Fruit fly (Drosophila melanogaster) whole organism, embryonic: ENCODE data around the gene nesd.

ENCODE experiments used
- Atf6 ChIP-seq: fragments of 200-800 bp; sonication (Bioruptor generic); IDR thresholded peaks from 2 replicates; pipeline ENCODE4 v1.3.6; 2022; ENCODE audit warnings: missing biosample characterization, missing genetic modification characterization
- CG1024 ChIP-seq: fragments of 200-800 bp; sonication (Bioruptor generic); IDR thresholded peaks from 2 replicates; pipeline ENCODE4 v1.3.6; 2022; ENCODE audit warnings: missing biosample characterization, missing genetic modification characterization
- CG10462 ChIP-seq: fragments of 200-800 bp; sonication (Bioruptor generic); optimal IDR thresholded peaks from 2 replicates; lab custom pipeline; 2016; ENCODE audit warnings: missing biosample characterization, missing genetic modification characterization
- CG10565 ChIP-seq: fragments of 200-800 bp; sonication (Bioruptor generic); optimal IDR thresholded peaks from 3 replicates; lab custom pipeline; 2016; ENCODE audit warnings: missing biosample characterization, mild to moderate bottlenecking, missing genetic modification characterization
- CG10654 ChIP-seq: fragments of 200-800 bp; sonication (Bioruptor generic); optimal IDR thresholded peaks from 2 replicates; lab custom pipeline; 2016; ENCODE audit warnings: missing biosample characterization, missing genetic modification characterization
- CG13775 ChIP-seq: fragments of 200-800 bp; sonication (Bioruptor generic); optimal IDR thresholded peaks from 3 replicates; lab custom pipeline; 2017; ENCODE audit warnings: missing biosample characterization, mild to moderate bottlenecking, missing genetic modification characterization
- CG13894 ChIP-seq: fragments of 200-800 bp; sonication (Bioruptor generic); optimal IDR thresholded peaks from 3 replicates; lab custom pipeline; 2018; ENCODE audit warnings: missing biosample characterization, mild to moderate bottlenecking, missing genetic modification characterization, moderate library complexity
- CG14014 ChIP-seq: fragments of 200-800 bp; sonication (Bioruptor generic); IDR thresholded peaks from 2 replicates; pipeline ENCODE4 v1.3.6; 2022; ENCODE audit warnings: missing biosample characterization, missing genetic modification characterization
- CG15601 ChIP-seq: fragments of 200-800 bp; sonication (Bioruptor generic); optimal IDR thresholded peaks from 3 replicates; lab custom pipeline; 2019; ENCODE audit warnings: missing biosample characterization, mild to moderate bottlenecking, missing genetic modification characterization, moderate library complexity
- CG17802 ChIP-seq: fragments of 200-800 bp; sonication (Bioruptor generic); optimal IDR thresholded peaks from 2 replicates; lab custom pipeline; 2018; ENCODE audit warnings: missing biosample characterization, mild to moderate bottlenecking, missing genetic modification characterization, moderate library complexity
- CG1792 ChIP-seq: fragments of 200-800 bp; sonication (Bioruptor generic); optimal IDR thresholded peaks from 2 replicates; lab custom pipeline; 2016; ENCODE audit warnings: missing biosample characterization, missing genetic modification characterization
- CG18764 ChIP-seq: fragments of 200-800 bp; sonication (Bioruptor generic); optimal IDR thresholded peaks from 3 replicates; lab custom pipeline; 2016; ENCODE audit warnings: missing biosample characterization, missing genetic modification characterization
- CG2712 ChIP-seq: fragments of 200-800 bp; optimal IDR thresholded peaks from 3 replicates; lab custom pipeline; 2019; ENCODE audit warnings: missing biosample characterization, mild to moderate bottlenecking, missing genetic modification characterization, moderate library complexity
- CG31365 ChIP-seq: fragments of 200-800 bp; sonication (Bioruptor generic); optimal IDR thresholded peaks from 2 replicates; lab custom pipeline; 2018; ENCODE audit warnings: missing biosample characterization, mild to moderate bottlenecking, missing genetic modification characterization
- CG34376 ChIP-seq: fragments of 200-800 bp; sonication (Bioruptor generic); optimal IDR thresholded peaks from 2 replicates; lab custom pipeline; 2018; ENCODE audit warnings: missing biosample characterization, mild to moderate bottlenecking, missing genetic modification characterization
- CG4328 ChIP-seq: fragments of 200-800 bp; sonication (Bioruptor generic); optimal IDR thresholded peaks from 3 replicates; lab custom pipeline; 2017; ENCODE audit warnings: missing biosample characterization, missing genetic modification reagents, missing genetic modification characterization
- CG8765 ChIP-seq: fragments of 200-800 bp; sonication (Bioruptor generic); IDR thresholded peaks from 2 replicates; pipeline ENCODE4 v1.3.6; 2022; ENCODE audit warnings: missing biosample characterization, missing genetic modification characterization
- CG9727 ChIP-seq: fragments of 200-800 bp; sonication (Bioruptor generic); optimal IDR thresholded peaks from 3 replicates; lab custom pipeline; 2017; ENCODE audit warnings: missing biosample characterization, mild to moderate bottlenecking, missing genetic modification characterization
- CTCF ChIP-seq: fragments of 200-800 bp; sonication (Bioruptor generic); optimal IDR thresholded peaks from 2 replicates; lab custom pipeline; 2017; ENCODE audit warnings: missing biosample characterization, mild to moderate bottlenecking, missing genetic modification characterization, moderate library complexity
- CkIIα-i1 ChIP-seq: fragments of 200-800 bp; sonication (Bioruptor generic); IDR thresholded peaks from 2 replicates; pipeline ENCODE4 v1.3.6; 2022; ENCODE audit warnings: missing biosample characterization, missing genetic modification characterization
- CoRest ChIP-seq: fragments of 200-800 bp; sonication (Bioruptor generic); optimal IDR thresholded peaks from 3 replicates; lab custom pipeline; 2018; ENCODE audit warnings: missing biosample characterization, mild to moderate bottlenecking, missing genetic modification characterization, moderate library complexity
- Dad ChIP-seq: fragments of 200-800 bp; sonication (Bioruptor generic); optimal IDR thresholded peaks from 3 replicates; lab custom pipeline; 2016; ENCODE audit warnings: missing biosample characterization, missing genetic modification characterization
- Dll ChIP-seq: fragments of 200-800 bp; sonication (Bioruptor generic); IDR thresholded peaks from 4 replicates; pipeline ENCODE4 v1.3.6; 2022; ENCODE audit warnings: missing biosample characterization, missing genetic modification characterization; ENCODE audit not compliant: partially characterized antibody
- Doc3 ChIP-seq: fragments of 200-800 bp; sonication (Bioruptor generic); IDR thresholded peaks from 3 replicates; pipeline ENCODE4 v1.3.6; 2022; ENCODE audit warnings: missing biosample characterization, missing genetic modification characterization; ENCODE audit not compliant: partially characterized antibody
- E2f2 ChIP-seq: fragments of 200-800 bp; sonication (Bioruptor generic); IDR thresholded peaks from 2 replicates; pipeline ENCODE4 v1.3.6; 2022; ENCODE audit warnings: missing biosample characterization, missing genetic modification characterization
- Gsc ChIP-seq: fragments of 200-800 bp; sonication (Bioruptor generic); IDR thresholded peaks from 2 replicates; pipeline ENCODE4 v1.3.6; 2022; ENCODE audit warnings: missing biosample characterization, missing genetic modification characterization
- HLH4C ChIP-seq: fragments of 200-800 bp; sonication (Bioruptor generic); IDR thresholded peaks from 3 replicates; pipeline ENCODE4 v1.3.6; 2022; ENCODE audit warnings: missing biosample characterization, missing genetic modification characterization; ENCODE audit not compliant: partially characterized antibody
- Hr39 ChIP-seq: fragments of >200 bp; optimal IDR thresholded peaks from 2 replicates; lab custom pipeline; 2017
- Lim3 ChIP-seq: fragments of 200-800 bp; sonication (Bioruptor generic); IDR thresholded peaks from 2 replicates; pipeline ENCODE4 v1.3.6; 2022; ENCODE audit warnings: missing biosample characterization, missing genetic modification characterization
- Myb ChIP-seq: fragments of 200-800 bp; sonication (Bioruptor generic); optimal IDR thresholded peaks from 2 replicates; lab custom pipeline; 2016; ENCODE audit warnings: missing biosample characterization, missing genetic modification characterization
- Neu2 ChIP-seq: fragments of 200-800 bp; sonication (Bioruptor generic); optimal IDR thresholded peaks from 3 replicates; lab custom pipeline; 2016; ENCODE audit warnings: missing biosample characterization, missing genetic modification characterization, borderline replicate concordance
- Sox102F ChIP-seq: fragments of 200-800 bp; sonication (Bioruptor generic); optimal IDR thresholded peaks from 2 replicates; lab custom pipeline; 2018; ENCODE audit warnings: missing biosample characterization, mild to moderate bottlenecking, missing genetic modification characterization, moderate library complexity
- Usf ChIP-seq: fragments of 200-800 bp; sonication (Bioruptor generic); optimal IDR thresholded peaks from 2 replicates; lab custom pipeline; 2017; ENCODE audit warnings: missing genotype, missing biosample characterization, missing genetic modification characterization
- Xbp1 ChIP-seq: fragments of 200-800 bp; sonication (Bioruptor generic); optimal IDR thresholded peaks from 3 replicates; lab custom pipeline; 2016; ENCODE audit warnings: missing biosample characterization, mild to moderate bottlenecking, missing genetic modification characterization
- bowl ChIP-seq: fragments of 200-800 bp; sonication (Bioruptor generic); IDR thresholded peaks from 2 replicates; pipeline ENCODE4 v1.3.6; 2022; ENCODE audit warnings: missing biosample characterization, missing genetic modification characterization
- dan ChIP-seq: fragments of 200-800 bp; sonication (Bioruptor generic); IDR thresholded peaks from 2 replicates; pipeline ENCODE4 v1.3.6; 2022; ENCODE audit warnings: missing biosample characterization, missing genetic modification characterization
- dati ChIP-seq: fragments of 200-800 bp; sonication (Bioruptor generic); IDR thresholded peaks from 2 replicates; pipeline ENCODE4 v1.3.6; 2022; ENCODE audit warnings: missing biosample characterization, missing genetic modification characterization
- lilli ChIP-seq: fragments of 200-800 bp; sonication (Bioruptor generic); optimal IDR thresholded peaks from 3 replicates; lab custom pipeline; 2016; ENCODE audit warnings: missing biosample characterization, missing genetic modification characterization
- nerfin-1 ChIP-seq: fragments of 200-800 bp; sonication (Bioruptor generic); optimal IDR thresholded peaks from 3 replicates; lab custom pipeline; 2019; ENCODE audit warnings: missing biosample characterization, mild to moderate bottlenecking, missing genetic modification characterization, moderate library complexity
- pho ChIP-seq: fragments of 200-800 bp; sonication (Bioruptor generic); optimal IDR thresholded peaks from 2 replicates; lab custom pipeline; 2016; ENCODE audit warnings: missing biosample characterization, missing genetic modification characterization
- psq ChIP-seq: fragments of 200-800 bp; sonication (Bioruptor generic); optimal IDR thresholded peaks from 2 replicates; lab custom pipeline; 2017; ENCODE audit warnings: missing biosample characterization, missing genetic modification characterization
- run ChIP-seq: fragments of 200-800 bp; sonication (Bioruptor generic); optimal IDR thresholded peaks from 3 replicates; lab custom pipeline; 2018; ENCODE audit warnings: missing biosample characterization, mild to moderate bottlenecking, missing genetic modification characterization
- sens-2 ChIP-seq: fragments of 200-800 bp; sonication (Bioruptor generic); IDR thresholded peaks from 2 replicates; pipeline ENCODE4 v1.3.6; 2022; ENCODE audit warnings: missing biosample characterization, missing genetic modification characterization
- shn ChIP-seq: fragments of 200-800 bp; sonication (Bioruptor generic); optimal IDR thresholded peaks from 3 replicates; lab custom pipeline; 2016; ENCODE audit warnings: missing biosample characterization, missing genetic modification characterization
- sisA ChIP-seq: fragments of 200-800 bp; sonication (Bioruptor generic); IDR thresholded peaks from 2 replicates; pipeline ENCODE4 v1.3.6; 2022; ENCODE audit warnings: missing biosample characterization, missing genetic modification characterization
- slou ChIP-seq: fragments of 200-800 bp; sonication (Bioruptor generic); optimal IDR thresholded peaks from 3 replicates; lab custom pipeline; 2016; ENCODE audit warnings: missing biosample characterization, missing genetic modification characterization
- tio ChIP-seq: fragments of 200-800 bp; sonication (Bioruptor generic); optimal IDR thresholded peaks from 2 replicates; lab custom pipeline; 2017; ENCODE audit warnings: missing biosample characterization, missing genetic modification characterization, inconsistent platforms
- tll ChIP-seq, 2 experiments: fragments of 200-800 bp in 1 of 2; fragments of >200 bp in 1 of 2; sonication (Bioruptor generic) in 1 of 2; optimal IDR thresholded peaks; 2 replicates each; lab custom pipeline; 2017 to 2019; ENCODE audit warnings: missing biosample characterization in 2 of 2, missing genetic modification characterization in 2 of 2, mild to moderate bottlenecking in 1 of 2, moderate library complexity in 1 of 2
- tup ChIP-seq: fragments of 200-800 bp; sonication (Bioruptor generic); optimal IDR thresholded peaks from 2 replicates; lab custom pipeline; 2016; ENCODE audit warnings: missing biosample characterization, mild to moderate bottlenecking, missing genetic modification characterization, moderate library complexity
- wdn ChIP-seq: fragments of 200-800 bp; sonication (Bioruptor generic); IDR thresholded peaks from 2 replicates; pipeline ENCODE4 v1.3.6; 2022; ENCODE audit warnings: missing biosample characterization, missing genetic modification characterization
- zen ChIP-seq: fragments of 200-800 bp; sonication (Bioruptor generic); optimal IDR thresholded peaks from 3 replicates; lab custom pipeline; 2018; ENCODE audit warnings: missing biosample characterization, mild to moderate bottlenecking, missing genetic modification characterization, moderate library complexity
- zfh1 ChIP-seq: fragments of 200-800 bp; sonication (Bioruptor generic); IDR thresholded peaks from 3 replicates; pipeline ENCODE4 v1.3.6; 2022; ENCODE audit warnings: missing biosample characterization, missing genetic modification characterization

Gene nesd

DNA sequence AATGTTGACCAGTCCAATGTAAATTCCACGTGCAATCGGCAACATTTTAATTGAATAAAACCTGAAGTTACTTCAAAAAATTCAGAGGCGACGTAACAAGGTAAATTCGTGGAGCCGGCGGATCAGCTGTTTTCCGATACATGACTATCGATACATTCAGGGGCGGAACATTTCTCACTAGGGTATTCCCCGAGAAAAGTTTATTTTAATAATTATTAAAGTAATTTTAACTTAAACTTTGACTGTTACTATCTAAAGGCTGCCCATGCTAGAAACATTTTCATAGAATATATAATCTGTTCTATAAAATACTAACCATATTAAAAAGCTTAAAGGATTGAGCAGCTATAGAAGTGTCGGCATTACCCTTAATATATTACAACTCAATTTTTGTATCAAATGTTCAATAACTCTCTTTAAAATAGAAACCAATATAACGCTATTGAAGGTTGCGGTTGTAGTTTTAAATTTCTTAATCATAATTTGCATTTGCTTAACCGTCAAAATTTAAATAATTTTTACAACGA is 3.4 kb downstream of the nesd start, which contains the start of the genes mRpS18B and Kua (continued):
- TF ChIP-seq shn (GFP tag; lab: Kevin White, UChicago) (no peak), dan (no peak), CG15601 (peak; percentile 49), CkIIα-i1 (GFP tag; lab: Robert Waterston, UW) (no peak), CoRest (peak; percentile 83), Usf (GFP tag; lab: Kevin White, UChicago) (no peak), CG13894 (tag; lab: Kevin White, UChicago) (peak; percentile 44), CG8765 (GFP tag; lab: Robert Waterston, UW) (no peak), CG34376 (GFP tag; lab: Kevin White, UChicago) (peak; percentile 43), tll (GFP tag; optimal IDR thresholded peaks at IDR 0.05; lab: Kevin White, UChicago) (no peak), CG13775 (GFP tag; lab: Kevin White, UChicago) (peak; percentile 59), CG31365 (tag; lab: Kevin White, UChicago) (no peak), Hr39 (lab: Kevin White, UChicago) (no peak), CG4328 (GFP tag; lab: Kevin White, UChicago) (no peak), tup (GFP tag; lab: Kevin White, UChicago) (no peak), wdn (GFP tag; lab: Robert Waterston, UW) (no peak), nerfin-1 (peak; percentile 26), CG1024 (GFP tag; lab: Robert Waterston, UW) (no peak), zen (no peak), bowl (GFP tag; lab: Robert Waterston, UW) (no peak), CG10654 (GFP tag; lab: Kevin White, UChicago) (no peak), CG18764 (peak; percentile 1), Lim3 (no peak), dati (no peak), CG9727 (GFP tag; lab: Kevin White, UChicago) (peak; percentile 18), zfh1 (GFP tag; lab: Robert Waterston, UW) (peak; percentile 71; the same call in 1 of the 3 replicates), sisA (GFP tag; lab: Robert Waterston, UW) (peak; percentile 64; the same call in 1 of the 2 replicates), Sox102F (GFP tag; lab: Kevin White, UChicago) (peak; percentile 71), slou (GFP tag; lab: Kevin White, UChicago) (no peak), E2f2 (GFP tag; lab: Robert Waterston, UW) (0 out of 2 replicates have a peak, but pooled peaks have one; percentile 23), lilli (peak; percentile 47), CG10565 (GFP tag; lab: Kevin White, UChicago) (no peak), CG10462 (no peak), Gsc (GFP tag; lab: Robert Waterston, UW) (no peak), sens-2 (GFP tag; lab: Robert Waterston, UW) (0 out of 2 replicates have a peak, but pooled peaks have one; percentile 31), Myb (GFP tag; lab: Kevin White, UChicago) (no peak), HLH4C (GFP tag; lab: Robert Waterston, UW) (no peak; the same call in 2 of the 3 replicates), pho (no peak), run (no peak), CG1792 (GFP tag; lab: Kevin White, UChicago) (no peak), Dll (GFP tag; lab: Robert Waterston, UW) (peak; percentile 52; the same call in 2 of the 4 replicates), CG2712 (peak; percentile 70), psq (GFP tag; lab: Kevin White, UChicago) (no peak), CG17802 (tag; lab: Kevin White, UChicago) (peak; percentile 9), Neu2 (no peak), Doc3 (GFP tag; lab: Robert Waterston, UW) (peak; percentile 46; the same call in 2 of the 3 replicates), tio (GFP tag; lab: Kevin White, UChicago) (no peak), CTCF (GFP tag; lab: Kevin White, UChicago) (no peak), Dad (GFP tag; lab: Kevin White, UChicago) (no peak), Atf6 (GFP tag; lab: Robert Waterston, UW) (no peak; the same call in 1 of the 2 replicates), CG14014 (GFP tag; lab: Robert Waterston, UW) (peak; percentile 66), Xbp1 (peak; percentile 65)
